Fruit fly (Drosophila melanogaster): ENCODE data around the gene CG14860.

The CG14860 gene

DNA sequence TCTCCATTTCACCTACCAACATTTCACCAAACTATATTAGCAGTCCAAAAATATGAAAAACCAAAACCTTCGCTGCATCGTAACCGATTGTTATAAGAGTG is at the start of gene CG14860:
TSS of gene CG14860 (plus strand) at position 2 of the 101 bp plus-strand sequence.
- TF ChIP-seq psq (optimal IDR thresholded peaks at IDR 0.05) = no peak

dm6 chr3R:14846924-14847599 is 47.5 kb upstream of the CG14860 start:
- TF ChIP-seq pan (optimal IDR thresholded peaks at IDR 0.05) (no peak), usp (GFP tag; optimal IDR thresholded peaks at IDR 0.05) (no peak), CG8478 (optimal IDR thresholded peaks at IDR 0.05) (no peak), psq (optimal IDR thresholded peaks at IDR 0.05) (no peak)

DNA sequence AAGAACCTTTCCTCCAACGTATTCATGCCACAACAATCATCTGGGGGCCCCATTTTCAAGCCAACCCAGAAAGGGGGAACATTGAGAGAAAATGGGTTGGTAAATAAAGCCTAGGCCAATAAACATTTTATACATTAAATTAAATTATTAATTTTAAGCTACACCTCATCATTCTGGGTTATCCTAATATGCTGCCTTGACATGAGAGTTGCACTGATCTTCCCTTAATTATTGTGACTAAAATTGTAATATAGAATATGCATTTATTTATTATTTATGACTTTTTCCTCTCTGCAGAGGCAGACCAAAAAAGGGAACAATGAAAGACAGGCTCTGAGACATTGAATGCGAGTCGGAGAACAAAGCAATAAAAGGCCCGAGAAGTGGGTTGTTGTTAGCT is 46.7 kb upstream of the CG14860 start:
- TF ChIP-seq CG8478 (optimal IDR thresholded peaks at IDR 0.05) (no peak), pan (optimal IDR thresholded peaks at IDR 0.05) (no peak)

DNA sequence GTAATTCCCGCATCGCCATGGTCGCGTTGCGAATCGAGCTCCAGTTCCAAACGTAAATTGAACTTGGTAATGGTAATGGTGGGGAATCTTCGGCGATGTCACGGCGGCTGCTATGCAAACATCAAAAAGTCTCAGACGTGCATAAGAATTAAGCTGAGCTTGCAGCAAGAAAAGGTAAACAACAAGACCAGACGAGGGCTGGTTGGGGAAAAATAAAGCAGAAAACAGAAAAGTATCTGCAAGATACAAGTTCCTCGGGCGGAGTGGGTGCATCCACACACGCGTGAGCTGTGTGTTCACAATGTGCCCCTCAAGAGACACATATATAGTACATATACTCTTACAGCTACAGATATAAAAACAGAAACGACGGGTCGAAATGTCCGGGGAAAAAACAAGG is 42.0 kb upstream of the CG14860 start:
- TF ChIP-seq CG8478 (optimal IDR thresholded peaks at IDR 0.05) = no peak
- no peak for TF ChIP-seq usp (GFP tag; optimal IDR thresholded peaks at IDR 0.05)
- TF ChIP-seq pan (optimal IDR thresholded peaks at IDR 0.05) = no peak
- TF ChIP-seq psq (optimal IDR thresholded peaks at IDR 0.05) = no peak
- TF ChIP-seq Dll (optimal IDR thresholded peaks at IDR 0.05) = no peak
- no peak for TF ChIP-seq EcR (GFP tag; optimal IDR thresholded peaks at IDR 0.05)

DNA sequence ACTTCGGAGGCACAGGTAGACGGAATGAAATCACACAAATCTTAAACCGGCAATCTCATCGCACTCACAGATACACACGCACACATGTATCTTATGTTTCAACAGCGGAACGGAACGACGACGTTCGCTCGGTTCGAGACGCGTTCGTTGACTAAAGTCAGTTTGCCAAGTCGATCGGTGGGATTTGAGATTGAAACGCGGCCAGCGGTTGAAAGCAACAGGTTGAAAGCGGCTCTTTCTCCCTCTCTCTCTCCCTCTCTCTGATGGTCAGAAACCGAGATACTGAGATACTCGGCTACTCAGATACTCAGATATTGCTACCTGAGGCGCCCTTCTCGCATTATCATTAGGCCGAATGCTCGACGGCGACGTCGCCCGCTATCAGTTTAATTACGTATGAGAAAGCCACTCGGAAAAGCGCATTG is 40.8 kb upstream of the CG14860 start:
- TF ChIP-seq Dll (optimal IDR thresholded peaks at IDR 0.05) = peak; percentile 56
- TF ChIP-seq pan (optimal IDR thresholded peaks at IDR 0.05) = no peak

- TF ChIP-seq usp (GFP tag; optimal IDR thresholded peaks at IDR 0.05) = no peak
- no peak for TF ChIP-seq CG8478 (optimal IDR thresholded peaks at IDR 0.05)
- no peak for TF ChIP-seq psq (optimal IDR thresholded peaks at IDR 0.05)
- TF ChIP-seq Dll (optimal IDR thresholded peaks at IDR 0.05) = no peak
- no peak for TF ChIP-seq EcR (GFP tag; optimal IDR thresholded peaks at IDR 0.05)
- TF ChIP-seq pan (optimal IDR thresholded peaks at IDR 0.05) = no peak
These were observed 29.8 kb upstream of the CG14860 start for dm6 chr3R:14864819-14865218.

dm6 chr3R:14873345-14873744 is 21.2 kb upstream of the CG14860 start:
- no peak for TF ChIP-seq psq (optimal IDR thresholded peaks at IDR 0.05)
- no peak for TF ChIP-seq pan (optimal IDR thresholded peaks at IDR 0.05)
- no peak for TF ChIP-seq CG8478 (optimal IDR thresholded peaks at IDR 0.05)
- TF ChIP-seq EcR (GFP tag; optimal IDR thresholded peaks at IDR 0.05) = no peak
- TF ChIP-seq usp (GFP tag; optimal IDR thresholded peaks at IDR 0.05) = no peak
- no peak for TF ChIP-seq Dll (optimal IDR thresholded peaks at IDR 0.05)

- TF ChIP-seq psq (optimal IDR thresholded peaks at IDR 0.05) (no peak), usp (GFP tag; optimal IDR thresholded peaks at IDR 0.05) (no peak), CG8478 (optimal IDR thresholded peaks at IDR 0.05) (no peak), EcR (GFP tag; optimal IDR thresholded peaks at IDR 0.05) (no peak), Dll (optimal IDR thresholded peaks at IDR 0.05) (no peak), pan (optimal IDR thresholded peaks at IDR 0.05) (no peak)
These were observed 19.2 kb upstream of the CG14860 start, which contains the start of gene btsz for dm6 chr3R:14875274-14875964. TSS of gene btsz (minus strand) at chr3R:14875488.

- TF ChIP-seq Dll (optimal IDR thresholded peaks at IDR 0.05) (no peak), usp (GFP tag; optimal IDR thresholded peaks at IDR 0.05) (no peak), EcR (GFP tag; optimal IDR thresholded peaks at IDR 0.05) (no peak), pan (optimal IDR thresholded peaks at IDR 0.05) (no peak), CG8478 (optimal IDR thresholded peaks at IDR 0.05) (no peak), psq (optimal IDR thresholded peaks at IDR 0.05) (no peak)
These were observed 18.6 kb upstream of the CG14860 start for dm6 chr3R:14875965-14876331.

DNA sequence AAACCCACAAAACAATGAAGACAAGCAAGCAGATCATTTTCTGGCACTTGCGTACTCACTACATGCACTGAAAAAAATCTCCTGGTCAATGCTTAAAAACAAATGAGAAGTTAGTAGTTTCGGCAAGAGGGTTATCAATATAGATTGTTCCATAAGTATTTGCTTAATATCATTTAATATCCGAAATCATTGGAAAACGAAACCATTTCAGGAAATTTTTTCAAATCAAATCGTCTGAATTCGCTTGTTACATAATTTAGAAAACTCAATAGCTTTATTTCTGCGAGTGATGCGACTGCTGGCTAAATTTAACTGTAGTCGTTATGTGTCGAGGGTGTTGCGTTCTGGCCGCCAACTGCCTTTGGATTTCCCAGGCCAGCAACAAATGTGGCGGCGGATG is 16.4 kb upstream of the CG14860 start:
- no peak for TF ChIP-seq usp (GFP tag; optimal IDR thresholded peaks at IDR 0.05)
- no peak for TF ChIP-seq psq (optimal IDR thresholded peaks at IDR 0.05)
- no peak for TF ChIP-seq pan (optimal IDR thresholded peaks at IDR 0.05)
- TF ChIP-seq EcR (GFP tag; optimal IDR thresholded peaks at IDR 0.05) = no peak
- TF ChIP-seq CG8478 (optimal IDR thresholded peaks at IDR 0.05) = no peak
- TF ChIP-seq Dll (optimal IDR thresholded peaks at IDR 0.05) = no peak

- TF ChIP-seq psq (optimal IDR thresholded peaks at IDR 0.05) (no peak), Dll (optimal IDR thresholded peaks at IDR 0.05) (no peak), CG8478 (optimal IDR thresholded peaks at IDR 0.05) (no peak), pan (optimal IDR thresholded peaks at IDR 0.05) (no peak), EcR (GFP tag; optimal IDR thresholded peaks at IDR 0.05) (no peak), usp (GFP tag; optimal IDR thresholded peaks at IDR 0.05) (no peak)
These were observed 15.2 kb upstream of the CG14860 start, which contains the start of gene CG3631 for dm6 chr3R:14879207-14879863. TSS of gene CG3631 (plus strand) at chr3R:14879457.

dm6 chr3R:14880861-14881260 is 13.7 kb upstream of the CG14860 start:
- TF ChIP-seq psq (optimal IDR thresholded peaks at IDR 0.05) (no peak), Dll (optimal IDR thresholded peaks at IDR 0.05) (no peak), EcR (GFP tag; optimal IDR thresholded peaks at IDR 0.05) (no peak), pan (optimal IDR thresholded peaks at IDR 0.05) (no peak)

DNA sequence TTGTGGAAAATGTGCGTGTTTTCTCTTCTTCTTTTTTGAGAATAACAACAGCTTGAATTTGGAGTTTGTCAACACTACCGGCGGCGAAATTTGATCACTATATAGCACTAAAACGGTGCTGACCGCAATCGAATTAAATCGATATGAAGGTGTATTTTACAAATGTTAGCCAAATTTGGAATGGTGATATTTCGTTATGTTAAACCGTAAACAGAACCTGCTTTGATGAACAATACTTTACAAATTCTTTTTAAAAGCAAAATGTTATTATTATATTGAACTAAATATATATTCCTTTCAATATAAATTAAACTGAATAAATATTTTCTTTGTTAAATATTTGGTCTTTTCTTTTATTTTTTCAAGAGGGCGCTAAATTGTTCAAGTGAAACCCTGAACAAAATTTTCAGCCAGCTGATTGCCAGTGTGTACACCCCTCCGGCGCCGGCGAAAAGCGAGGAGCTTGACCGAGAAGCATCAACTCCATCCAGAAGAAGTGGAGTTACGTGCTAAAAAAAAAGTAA is 8.5 kb upstream of the CG14860 start, which contains the start of the genes Rrp6, CG33331 and CG33332:
TSS of gene Rrp6 (minus strand) at position 236 of the 524 bp plus-strand sequence.
TSS of gene CG33331 (plus strand) at position 446 of the 524 bp plus-strand sequence.
TSS of gene CG33332 (plus strand) at position 446 of the 524 bp plus-strand sequence.
- TF ChIP-seq CG8478 (optimal IDR thresholded peaks at IDR 0.05) (no peak), psq (optimal IDR thresholded peaks at IDR 0.05) (no peak)

All from whole organism.